Worm (Caenorhabditis elegans) whole organism, midembryonic: ENCODE results near the gene dnc-1.

ENCODE experiments used
- T22C8.4 ChIP-seq: fragments of 200-800 bp; sonication (Bioruptor generic); IDR thresholded peaks from 2 replicates; pipeline ENCODE4 v1.3.6; 2022; ENCODE audit warnings: missing genetic modification characterization, missing compliant biosample characterization
- flt-1 ChIP-seq: fragments of 200-800 bp; sonication (Bioruptor generic); IDR thresholded peaks from 2 replicates; pipeline ENCODE4 v1.3.6; 2022; ENCODE audit warnings: missing genetic modification characterization, missing compliant biosample characterization
- klf-2 ChIP-seq: fragments of 200-800 bp; sonication (Bioruptor generic); conservative IDR thresholded peaks from 2 replicates; pipeline ENCODE4 v1.3.6; 2022; ENCODE audit warnings: missing genetic modification reagents, missing genetic modification characterization, missing compliant biosample characterization
- med-1 ChIP-seq: sonication (generic microtip); optimal IDR thresholded peaks from 2 replicates; lab custom pipeline; 2017; ENCODE audit warnings: missing genetic modification characterization, mild to moderate bottlenecking, missing compliant biosample characterization, antibody characterized with exemption, missing genetic modification reagents; ENCODE audit not compliant: insufficient read depth
- ref-1 ChIP-seq: fragments of 200-800 bp; sonication (Bioruptor generic); conservative IDR thresholded peaks from 2 replicates; pipeline ENCODE4 v1.3.6; 2022; ENCODE audit warnings: missing genetic modification reagents, missing genetic modification characterization, missing compliant biosample characterization
- tab-1 ChIP-seq: fragments of 200-800 bp; sonication (Bioruptor generic); IDR thresholded peaks from 2 replicates; pipeline ENCODE4 v1.3.6; 2022; ENCODE audit warnings: missing genetic modification characterization, missing compliant biosample characterization
- ztf-23 ChIP-seq: fragments of 200-800 bp; sonication (Bioruptor generic); IDR thresholded peaks from 2 replicates; pipeline ENCODE4 v1.3.6; 2022; ENCODE audit warnings: missing genetic modification reagents, missing genetic modification characterization, missing compliant biosample characterization

- no peak for TF ChIP-seq tab-1
- no peak for TF ChIP-seq med-1 (GFP tag; lab: Kevin White, UChicago)
- no peak for TF ChIP-seq flt-1 (GFP tag; lab: Robert Waterston, UW)
- TF ChIP-seq klf-2 (GFP tag; lab: Robert Waterston, UW): no peak
- TF ChIP-seq ztf-23: no peak
- no peak for TF ChIP-seq ref-1 (GFP tag; lab: Robert Waterston, UW)
- TF ChIP-seq T22C8.4: no peak
Measured at ce11 chrIV:10934786-10935185, 1.8 kb upstream of the dnc-1 start.
